Worm (Caenorhabditis elegans): ENCODE data around the gene rol-6.
A peak's percentile ranks its signal among the peaks of the same experiment; 100 is the strongest.

The rol-6 gene

DNA sequence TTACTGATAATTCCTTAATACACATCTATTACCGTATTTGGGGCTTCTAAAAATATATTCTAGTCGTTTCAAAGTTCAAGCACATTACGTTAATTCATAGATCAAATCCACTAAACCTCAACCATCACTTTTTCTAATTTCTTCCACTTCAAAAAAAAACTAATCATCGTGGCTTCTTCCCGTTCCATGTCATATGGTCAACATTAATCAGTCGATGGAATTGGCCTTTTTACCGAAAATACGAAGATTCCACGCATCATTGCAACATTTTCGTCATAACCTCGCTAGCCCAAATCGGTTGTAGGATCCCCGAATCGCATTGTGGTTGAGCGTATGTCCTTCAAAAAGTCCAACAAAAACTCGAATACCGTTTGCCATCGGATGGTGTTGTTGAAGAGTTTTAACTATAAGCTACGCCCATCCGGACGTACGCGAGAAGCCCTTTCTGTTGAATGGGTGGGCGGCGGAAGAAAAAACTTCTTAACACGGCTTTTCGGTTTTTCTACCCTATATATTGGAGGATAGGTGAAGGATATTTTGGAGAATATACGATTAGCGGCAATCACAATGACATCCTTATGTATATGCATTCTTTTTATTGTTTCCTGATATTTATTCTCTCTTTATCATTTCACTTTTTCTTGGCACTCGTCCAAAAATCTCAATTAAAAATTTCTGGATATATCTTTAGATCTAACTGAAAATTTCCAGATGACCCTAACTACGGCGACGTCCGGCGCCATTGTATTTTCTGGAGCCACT, at the start of gene rol-6:
rol-6 (plus strand) TSS at position 712 of the 762 bp plus-strand sequence.
- TF ChIP-seq unc-39 (tag; optimal IDR thresholded peaks at IDR 0.05): no peak
- TF ChIP-seq ztf-4 (tag; optimal IDR thresholded peaks at IDR 0.05): no peak
- TF ChIP-seq nhr-21 (tag; optimal IDR thresholded peaks at IDR 0.05): peak; percentile 10
- no peak for TF ChIP-seq blmp-1 (tag; optimal IDR thresholded peaks at IDR 0.05; ENCODE audit: insufficient read depth)
- TF ChIP-seq ztf-1 (GFP tag; conservative IDR thresholded peaks at IDR 0.05): no peak
- no peak for TF ChIP-seq nhr-25 (tag; optimal IDR thresholded peaks at IDR 0.05)
- no peak for TF ChIP-seq peb-1 (tag; optimal IDR thresholded peaks at IDR 0.05)

DNA sequence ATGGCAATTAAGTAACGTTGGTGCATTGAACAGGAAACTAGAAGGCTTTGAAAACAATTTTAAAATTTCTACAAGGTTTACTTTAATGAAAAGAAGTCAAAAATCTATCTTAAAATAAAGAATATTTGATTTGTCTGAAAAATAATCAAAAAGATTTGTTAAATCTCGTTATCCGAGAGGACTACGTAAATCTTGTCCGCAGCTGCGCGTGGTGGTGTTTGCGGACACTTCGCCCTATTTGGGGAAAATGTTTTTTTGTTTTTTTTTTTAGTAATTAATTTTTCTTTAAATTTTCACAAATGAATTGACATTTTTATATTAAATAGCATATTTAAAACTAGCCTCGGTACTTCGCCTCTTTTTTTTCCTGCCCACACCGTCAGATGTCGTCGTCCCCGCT, 48.9 kb upstream of the rol-6 start:
- TF ChIP-seq fos-1 (tag; optimal IDR thresholded peaks at IDR 0.05) (peak; percentile 14), C34F6.9 (tag; optimal IDR thresholded peaks at IDR 0.05) (peak; percentile 84), aly-2 (tag; optimal IDR thresholded peaks at IDR 0.05) (no peak), lin-13 (GFP tag; optimal IDR thresholded peaks at IDR 0.05) (peak; percentile 72), sma-9 (GFP tag; optimal IDR thresholded peaks at IDR 0.05) (peak; percentile 49), sma-9 (tag; optimal IDR thresholded peaks at IDR 0.05) (no peak), nhr-11 (tag; optimal IDR thresholded peaks at IDR 0.05) (no peak), nhr-237 (tag; optimal IDR thresholded peaks at IDR 0.05) (no peak), crh-2 (tag; optimal IDR thresholded peaks at IDR 0.05) (peak; percentile 59), lsy-2 (tag; optimal IDR thresholded peaks at IDR 0.05) (peak; percentile 38 to 79), unc-55 (GFP tag; optimal IDR thresholded peaks at IDR 0.05) (peak; percentile 71), peb-1 (tag; optimal IDR thresholded peaks at IDR 0.05) (no peak), snpc-4 (tag; optimal IDR thresholded peaks at IDR 0.05) (no peak), mab-5 (tag; optimal IDR thresholded peaks at IDR 0.05) (no peak)

DNA sequence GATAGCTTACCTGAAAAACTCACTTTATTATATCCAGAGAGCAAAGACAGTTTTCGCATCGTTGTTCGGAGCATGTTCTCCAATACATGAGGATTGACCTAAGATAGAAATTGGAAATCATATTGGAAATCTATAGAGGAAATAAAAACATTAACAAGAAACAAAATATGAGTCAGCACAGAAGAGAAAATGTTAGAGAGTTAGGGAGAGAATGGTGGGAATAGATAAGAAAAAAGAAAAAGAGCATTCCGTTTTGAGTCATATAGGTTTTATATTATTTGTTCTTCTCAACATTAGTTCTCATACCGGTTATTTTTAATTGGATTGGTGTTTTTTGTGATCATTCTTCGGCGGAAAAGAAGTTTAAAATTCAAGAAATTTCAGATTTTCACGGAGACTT, 48.0 kb upstream of the rol-6 start, which contains the start of gene hgap-2:
hgap-2 (minus strand) TSS at position 101 of the 400 bp plus-strand sequence.
- no peak for TF ChIP-seq elt-1 (tag; optimal IDR thresholded peaks at IDR 0.05)
- TF ChIP-seq ztf-4 (tag; optimal IDR thresholded peaks at IDR 0.05): no peak
- peak; percentile 53 for TF ChIP-seq fos-1 (tag; optimal IDR thresholded peaks at IDR 0.05)
- no peak for TF ChIP-seq nhr-25 (tag; optimal IDR thresholded peaks at IDR 0.05)
- no peak for TF ChIP-seq nhr-77 (tag; optimal IDR thresholded peaks at IDR 0.05)
- no peak for TF ChIP-seq snpc-4 (tag; optimal IDR thresholded peaks at IDR 0.05)

DNA sequence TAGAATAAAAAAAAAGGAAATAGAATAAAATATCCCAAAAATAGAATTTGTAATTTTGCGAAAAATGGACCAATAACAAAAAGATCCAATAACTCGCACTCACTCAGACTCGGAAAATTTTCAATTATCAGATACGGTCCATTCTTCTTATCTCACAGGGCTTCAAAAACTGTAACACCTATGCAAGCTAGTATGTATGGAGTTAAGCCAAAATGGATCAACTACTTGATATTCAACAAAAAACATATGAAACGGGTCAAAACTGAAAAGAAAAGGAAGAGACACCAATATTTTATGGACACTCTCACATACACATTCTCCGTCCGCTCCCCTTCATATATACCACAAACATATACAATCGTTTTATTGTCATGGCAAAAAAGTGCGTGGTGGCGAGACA, 47.2 kb upstream of the rol-6 start, which contains the start of gene C34C6.9:
C34C6.9 (plus strand) TSS at position 301 of the 400 bp plus-strand sequence.
- TF ChIP-seq nhr-25 (tag; optimal IDR thresholded peaks at IDR 0.05): no peak

DNA sequence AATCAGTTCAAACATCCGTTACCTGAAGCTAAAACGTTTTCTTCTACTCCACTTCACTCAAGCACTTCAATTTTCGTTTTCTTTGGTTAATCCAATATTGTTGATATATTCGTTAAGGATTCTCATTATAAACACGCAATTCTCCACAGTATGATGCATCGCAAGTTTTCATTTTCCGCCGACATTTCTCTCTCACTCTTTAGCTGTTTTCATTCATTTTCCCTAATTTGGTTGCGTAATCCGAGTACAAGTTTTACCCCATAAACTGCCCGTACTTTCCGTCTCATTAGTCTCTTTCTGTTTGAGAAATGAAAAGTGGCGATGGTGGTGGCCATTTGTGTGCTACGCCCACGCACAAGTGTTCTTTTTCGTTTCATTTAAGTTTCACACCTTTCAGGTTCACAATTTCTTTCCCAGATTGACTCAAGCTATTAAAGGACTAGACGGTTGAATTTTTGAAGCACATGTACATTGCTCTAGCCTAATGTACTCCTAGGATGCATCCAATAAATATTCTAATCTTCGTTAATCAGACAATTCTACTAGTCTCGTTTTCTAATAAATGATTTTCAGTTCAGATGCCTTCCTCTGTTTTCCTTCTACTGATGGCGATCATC, 41.4 kb upstream of the rol-6 start, which contains the start of gene C34C6.3:
C34C6.3 (plus strand) TSS at position 567 of the 617 bp plus-strand sequence.
- no peak for TF ChIP-seq nhr-6 (tag; optimal IDR thresholded peaks at IDR 0.05)
- TF ChIP-seq ztf-11 (tag; optimal IDR thresholded peaks at IDR 0.05): no peak
- TF ChIP-seq ztf-1 (GFP tag; conservative IDR thresholded peaks at IDR 0.05): no peak
- TF ChIP-seq aly-2 (tag; optimal IDR thresholded peaks at IDR 0.05): no peak
- no peak for TF ChIP-seq ama-1 (optimal IDR thresholded peaks at IDR 0.05)
- no peak for TF ChIP-seq ceh-16 (tag; optimal IDR thresholded peaks at IDR 0.05)
- TF ChIP-seq nhr-237 (tag; optimal IDR thresholded peaks at IDR 0.05): no peak
- no peak for TF ChIP-seq C34F6.9 (tag; optimal IDR thresholded peaks at IDR 0.05)
- TF ChIP-seq R02D3.7 (tag; optimal IDR thresholded peaks at IDR 0.05): no peak
- TF ChIP-seq lin-11 (tag; optimal IDR thresholded peaks at IDR 0.05): no peak

DNA sequence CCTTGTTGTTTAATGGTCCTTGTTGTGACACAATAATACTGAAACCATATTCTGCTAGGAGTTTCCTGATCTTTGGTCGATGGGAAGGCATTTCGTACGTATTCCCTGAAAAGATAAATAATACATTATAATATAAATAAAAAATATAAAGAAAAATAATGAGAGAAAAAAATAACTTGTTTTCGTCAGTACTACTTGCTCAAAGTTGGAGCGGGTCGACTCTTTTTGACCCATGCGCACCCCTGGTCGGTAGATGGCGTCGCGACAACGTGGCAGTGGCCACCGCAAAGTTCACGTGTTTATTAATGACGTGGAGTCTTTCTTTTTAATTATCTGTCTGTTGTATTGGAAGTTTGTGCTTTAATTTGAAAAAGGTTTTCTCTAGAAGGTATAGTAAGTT, 37.1 kb upstream of the rol-6 start, which contains the start of gene C34C6.10:
C34C6.10 (minus strand) TSS at position 101 of the 400 bp plus-strand sequence.
- no peak for TF ChIP-seq Y55F3AM.14 (GFP tag; optimal IDR thresholded peaks at IDR 0.05)
- TF ChIP-seq lin-39 (tag; optimal IDR thresholded peaks at IDR 0.05): no peak
- no peak for TF ChIP-seq nhr-23 (tag; optimal IDR thresholded peaks at IDR 0.05)
- no peak for TF ChIP-seq snpc-4 (tag; optimal IDR thresholded peaks at IDR 0.05)
- no peak for TF ChIP-seq blmp-1 (tag; optimal IDR thresholded peaks at IDR 0.05; ENCODE audit: insufficient read depth)
- no peak for TF ChIP-seq lin-13 (GFP tag; optimal IDR thresholded peaks at IDR 0.05)
- no peak for TF ChIP-seq peb-1 (tag; optimal IDR thresholded peaks at IDR 0.05)
- TF ChIP-seq ztf-4 (tag; optimal IDR thresholded peaks at IDR 0.05): no peak

Measured in whole organism, L2 larva.